Fruit fly (Drosophila melanogaster) whole organism, embryonic: ENCODE data around the gene asl.

Experiments
- Abd-B ChIP-seq: fragments of 200-800 bp; sonication (Bioruptor generic); optimal IDR thresholded peaks from 2 replicates; lab custom pipeline; 2018; ENCODE audit warnings: missing biosample characterization, mild to moderate bottlenecking, missing genetic modification characterization, moderate library complexity
- Asciz ChIP-seq: fragments of 200-800 bp; sonication (Bioruptor generic); optimal IDR thresholded peaks from 2 replicates; lab custom pipeline; 2017; ENCODE audit warnings: missing biosample characterization, mild to moderate bottlenecking, missing genetic modification characterization, missing genetic modification reagents
- CG10543 ChIP-seq: fragments of 200-800 bp; sonication (Bioruptor generic); optimal IDR thresholded peaks from 3 replicates; lab custom pipeline; 2017; ENCODE audit warnings: missing biosample characterization, mild to moderate bottlenecking, missing genetic modification characterization, moderate library complexity
- CG10565 ChIP-seq: fragments of 200-800 bp; sonication (Bioruptor generic); optimal IDR thresholded peaks from 3 replicates; lab custom pipeline; 2016; ENCODE audit warnings: missing biosample characterization, mild to moderate bottlenecking, missing genetic modification characterization
- CG15269 ChIP-seq: fragments of 200-800 bp; sonication (Bioruptor generic); optimal IDR thresholded peaks from 2 replicates; lab custom pipeline; 2018; ENCODE audit warnings: missing biosample characterization, mild to moderate bottlenecking, missing genetic modification characterization, moderate library complexity
- CG2129 ChIP-seq: fragments of 200-800 bp; sonication (Bioruptor generic); IDR thresholded peaks from 2 replicates; pipeline ENCODE4 v1.3.6; 2022; ENCODE audit warnings: missing biosample characterization, missing genetic modification characterization; ENCODE audit not compliant: partially characterized antibody
- CG2202 ChIP-seq: fragments of 200-800 bp; sonication (Bioruptor generic); optimal IDR thresholded peaks from 2 replicates; lab custom pipeline; 2018; ENCODE audit warnings: missing biosample characterization, mild to moderate bottlenecking, missing genetic modification characterization
- CG30403 ChIP-seq: fragments of 200-800 bp; sonication (Bioruptor generic); optimal IDR thresholded peaks from 3 replicates; lab custom pipeline; 2016; ENCODE audit warnings: missing biosample characterization, missing genetic modification characterization
- CG31388 ChIP-seq: fragments of 200-800 bp; sonication (Bioruptor generic); optimal IDR thresholded peaks from 2 replicates; lab custom pipeline; 2016; ENCODE audit warnings: missing biosample characterization, missing genetic modification characterization
- CG3847 ChIP-seq: fragments of 200-800 bp; sonication (Bioruptor generic); IDR thresholded peaks from 2 replicates; pipeline ENCODE4 v1.3.6; 2022; ENCODE audit warnings: missing biosample characterization, missing genetic modification characterization
- CG4617 ChIP-seq: fragments of 200-800 bp; sonication (Bioruptor generic); optimal IDR thresholded peaks from 3 replicates; lab custom pipeline; 2016; ENCODE audit warnings: missing biosample characterization, missing genetic modification characterization, borderline replicate concordance
- CG4707 ChIP-seq: fragments of 200-800 bp; sonication (Bioruptor generic); optimal IDR thresholded peaks from 2 replicates; lab custom pipeline; 2018; ENCODE audit warnings: missing biosample characterization, mild to moderate bottlenecking, missing genetic modification characterization, moderate library complexity
- CG9215 ChIP-seq: fragments of 200-800 bp; sonication (Bioruptor generic); IDR thresholded peaks from 2 replicates; pipeline ENCODE4 v1.3.6; 2022; ENCODE audit warnings: missing biosample characterization, missing genetic modification characterization
- CG9817 ChIP-seq: fragments of 200-800 bp; sonication (Bioruptor generic); optimal IDR thresholded peaks from 2 replicates; lab custom pipeline; 2018; ENCODE audit warnings: missing biosample characterization, mild to moderate bottlenecking, missing genetic modification characterization, moderate library complexity
- Dbx ChIP-seq: fragments of 200-800 bp; sonication (Bioruptor generic); IDR thresholded peaks from 3 replicates; pipeline ENCODE4 v1.3.6; 2022; ENCODE audit warnings: missing biosample characterization, missing genetic modification characterization
- Dip3 ChIP-seq: fragments of 200-800 bp; sonication (Bioruptor generic); optimal IDR thresholded peaks from 3 replicates; lab custom pipeline; 2016; ENCODE audit warnings: missing biosample characterization, missing genetic modification characterization
- E2f2 ChIP-seq: fragments of 200-800 bp; sonication (Bioruptor generic); IDR thresholded peaks from 2 replicates; pipeline ENCODE4 v1.3.6; 2022; ENCODE audit warnings: missing biosample characterization, missing genetic modification characterization
- ERR ChIP-seq: fragments of 200-800 bp; sonication (Bioruptor generic); optimal IDR thresholded peaks from 2 replicates; lab custom pipeline; 2016; ENCODE audit warnings: missing biosample characterization, missing genetic modification characterization
- Fer1 ChIP-seq: fragments of 200-800 bp; sonication (Bioruptor generic); optimal IDR thresholded peaks from 2 replicates; lab custom pipeline; 2017; ENCODE audit warnings: missing biosample characterization, mild to moderate bottlenecking, missing genetic modification characterization
- Gug ChIP-seq: fragments of 200-800 bp; sonication (Bioruptor generic); IDR thresholded peaks from 4 replicates; pipeline ENCODE4 v1.3.6; 2022; ENCODE audit warnings: missing biosample characterization, missing genetic modification characterization
- HLH4C ChIP-seq: fragments of 200-800 bp; sonication (Bioruptor generic); IDR thresholded peaks from 3 replicates; pipeline ENCODE4 v1.3.6; 2022; ENCODE audit warnings: missing biosample characterization, missing genetic modification characterization; ENCODE audit not compliant: partially characterized antibody
- Hr39 ChIP-seq: fragments of >200 bp; optimal IDR thresholded peaks from 2 replicates; lab custom pipeline; 2017
- Meics ChIP-seq: fragments of 200-800 bp; sonication (Bioruptor generic); optimal IDR thresholded peaks from 2 replicates; lab custom pipeline; 2017; ENCODE audit warnings: missing biosample characterization, mild to moderate bottlenecking, missing genetic modification characterization
- Myb ChIP-seq: fragments of 200-800 bp; sonication (Bioruptor generic); optimal IDR thresholded peaks from 2 replicates; lab custom pipeline; 2016; ENCODE audit warnings: missing biosample characterization, missing genetic modification characterization
- Nf-YC ChIP-seq: fragments of 200-800 bp; optimal IDR thresholded peaks from 3 replicates; lab custom pipeline; 2019; ENCODE audit warnings: missing biosample characterization, mild to moderate bottlenecking, missing genetic modification characterization, moderate library complexity
- Pdp1 ChIP-seq, 2 experiments: fragments of 200-800 bp; sonication (Bioruptor generic); optimal IDR thresholded peaks; 3 replicates each; lab custom pipeline; 2016; ENCODE audit warnings: missing biosample characterization in 2 of 2, missing genetic modification characterization in 2 of 2, mild to moderate bottlenecking in 1 of 2, moderate library complexity in 1 of 2
- Sry-δ ChIP-seq: fragments of 200-800 bp; sonication (Bioruptor generic); optimal IDR thresholded peaks from 2 replicates; lab custom pipeline; 2016; ENCODE audit warnings: missing biosample characterization, missing genetic modification characterization
- amos ChIP-seq: fragments of 200-800 bp; sonication (Bioruptor generic); IDR thresholded peaks from 2 replicates; pipeline ENCODE4 v1.3.6; 2022; ENCODE audit warnings: missing biosample characterization, missing genetic modification characterization; ENCODE audit not compliant: partially characterized antibody
- bab2 ChIP-seq: fragments of 200-800 bp; sonication (Bioruptor generic); optimal IDR thresholded peaks from 2 replicates; lab custom pipeline; 2016; ENCODE audit warnings: missing biosample characterization, missing genetic modification characterization
- bbx ChIP-seq: fragments of 200-800 bp; sonication (Bioruptor generic); IDR thresholded peaks from 2 replicates; pipeline ENCODE4 v1.3.6; 2022; ENCODE audit warnings: missing biosample characterization, missing genetic modification characterization; ENCODE audit not compliant: partially characterized antibody
- bigmax ChIP-seq: fragments of 200-800 bp; sonication (Bioruptor generic); optimal IDR thresholded peaks from 2 replicates; lab custom pipeline; 2018; ENCODE audit warnings: missing biosample characterization, mild to moderate bottlenecking, missing genetic modification characterization
- chinmo ChIP-seq: fragments of 200-800 bp; sonication (Bioruptor generic); IDR thresholded peaks from 4 replicates; pipeline ENCODE4 v1.3.6; 2022; ENCODE audit warnings: missing biosample characterization, missing genetic modification characterization; ENCODE audit not compliant: partially characterized antibody
- danr ChIP-seq: fragments of 200-800 bp; sonication (Bioruptor generic); IDR thresholded peaks from 2 replicates; pipeline ENCODE4 v1.3.6; 2022; ENCODE audit warnings: missing biosample characterization, missing genetic modification characterization
- dmrt11E ChIP-seq: fragments of 200-800 bp; sonication (Bioruptor generic); optimal IDR thresholded peaks from 3 replicates; lab custom pipeline; 2018; ENCODE audit warnings: missing biosample characterization, mild to moderate bottlenecking, missing genetic modification characterization, moderate library complexity
- dysf ChIP-seq: fragments of 200-800 bp; sonication (Bioruptor generic); IDR thresholded peaks from 3 replicates; pipeline ENCODE4 v1.3.6; 2022; ENCODE audit warnings: missing biosample characterization, missing genetic modification characterization
- esg ChIP-seq: fragments of 200-800 bp; sonication (Bioruptor generic); conservative IDR thresholded peaks from 2 replicates; pipeline ENCODE4 v1.3.6; 2022; ENCODE audit warnings: missing biosample characterization, missing genetic modification characterization
- hb ChIP-seq: fragments of 200-800 bp; sonication (Bioruptor generic); IDR thresholded peaks from 3 replicates; pipeline ENCODE4 v1.3.6; 2022; ENCODE audit warnings: missing biosample characterization, missing genetic modification characterization; ENCODE audit not compliant: partially characterized antibody
- ind ChIP-seq: fragments of 200-800 bp; sonication (Bioruptor generic); optimal IDR thresholded peaks from 3 replicates; lab custom pipeline; 2016; ENCODE audit warnings: missing biosample characterization, missing genetic modification characterization
- maf-S ChIP-seq: fragments of 200-800 bp; sonication (Bioruptor generic); optimal IDR thresholded peaks from 2 replicates; lab custom pipeline; 2016; ENCODE audit warnings: missing biosample characterization, missing genetic modification characterization
- phol ChIP-seq: fragments of 200-800 bp; sonication (Bioruptor generic); optimal IDR thresholded peaks from 3 replicates; lab custom pipeline; 2018; ENCODE audit warnings: missing biosample characterization, mild to moderate bottlenecking, missing genetic modification characterization, moderate library complexity
- repo ChIP-seq: fragments of 200-800 bp; sonication (Bioruptor generic); optimal IDR thresholded peaks from 2 replicates; lab custom pipeline; 2016; ENCODE audit warnings: missing biosample characterization, missing genetic modification characterization
- run ChIP-seq: fragments of 200-800 bp; sonication (Bioruptor generic); optimal IDR thresholded peaks from 3 replicates; lab custom pipeline; 2018; ENCODE audit warnings: missing biosample characterization, mild to moderate bottlenecking, missing genetic modification characterization
- sisA ChIP-seq: fragments of 200-800 bp; sonication (Bioruptor generic); IDR thresholded peaks from 2 replicates; pipeline ENCODE4 v1.3.6; 2022; ENCODE audit warnings: missing biosample characterization, missing genetic modification characterization
- sug ChIP-seq: fragments of 200-800 bp; optimal IDR thresholded peaks from 2 replicates; lab custom pipeline; 2019; ENCODE audit warnings: missing biosample characterization, mild to moderate bottlenecking, missing genetic modification characterization, moderate library complexity
- toy ChIP-seq: fragments of 200-800 bp; sonication (Bioruptor generic); IDR thresholded peaks from 2 replicates; pipeline ENCODE4 v1.3.6; 2022; ENCODE audit warnings: missing biosample characterization, missing genetic modification characterization
- twi ChIP-seq: fragments of 200-800 bp; optimal IDR thresholded peaks from 2 replicates; lab custom pipeline; 2019; ENCODE audit warnings: missing biosample characterization, mild to moderate bottlenecking, missing genetic modification characterization, moderate library complexity
- unc-4 ChIP-seq: fragments of 200-800 bp; sonication (Bioruptor generic); IDR thresholded peaks from 2 replicates; pipeline ENCODE4 v1.3.6; 2022; ENCODE audit warnings: missing biosample characterization, missing genetic modification characterization; ENCODE audit not compliant: partially characterized antibody
- unpg ChIP-seq: fragments of 200-800 bp; sonication (Bioruptor generic); optimal IDR thresholded peaks from 3 replicates; lab custom pipeline; 2018; ENCODE audit warnings: missing biosample characterization, mild to moderate bottlenecking, missing genetic modification characterization, moderate library complexity

The asl gene

dm6 chr3R:5592009-5592572, 14.3 kb downstream of the asl start (continued):
- TF ChIP-seq amos, result peak; percentile 33; the same call in 1 of the 2 replicates
- no peak for TF ChIP-seq CG4707
- TF ChIP-seq CG9215 (GFP tag; lab: Robert Waterston, UW), result no peak
- no peak for TF ChIP-seq maf-S
- TF ChIP-seq run, result no peak
- peak; percentile 45; the same call in 1 of the 3 replicates for TF ChIP-seq HLH4C (GFP tag; lab: Robert Waterston, UW)
- TF ChIP-seq esg, result no peak
- TF ChIP-seq Asciz, result no peak
- TF ChIP-seq bigmax (GFP tag; lab: Kevin White, UChicago), result peak; percentile 13
- TF ChIP-seq CG9817, result no peak
- no peak for TF ChIP-seq danr (GFP tag; lab: Robert Waterston, UW)
- TF ChIP-seq toy, result no peak
- 0 out of 2 replicates have a peak, but pooled peaks have one; percentile 15 for TF ChIP-seq bbx (GFP tag; lab: Robert Waterston, UW)

- peak; percentile 10 for TF ChIP-seq bab2 (GFP tag; lab: Kevin White, UChicago)
- TF ChIP-seq sisA, result peak; percentile 31; the same call in 1 of the 2 replicates
- no peak for TF ChIP-seq Hr39 (lab: Kevin White, UChicago)
- TF ChIP-seq twi (tag; lab: Kevin White, UChicago), result peak; percentile 45
- TF ChIP-seq repo (GFP tag; lab: Kevin White, UChicago), result no peak
- TF ChIP-seq E2f2 (GFP tag; lab: Robert Waterston, UW), result peak; percentile 41; the same call in 1 of the 2 replicates
- TF ChIP-seq Abd-B (GFP tag; lab: Kevin White, UChicago), result no peak
- TF ChIP-seq CG3847, result peak; percentile 45; the same call in 1 of the 2 replicates
- peak; percentile 23 for TF ChIP-seq CG30403 (GFP tag; lab: Kevin White, UChicago)
- peak; percentile 4 to 43 for TF ChIP-seq Pdp1 (GFP tag; optimal IDR thresholded peaks at IDR 0.05; lab: Kevin White, UChicago)
- 0 out of 4 replicates have a peak, but pooled peaks have one; percentile 60 for TF ChIP-seq chinmo
- TF ChIP-seq CG10565, result no peak
- TF ChIP-seq Dbx (GFP tag; lab: Robert Waterston, UW), result 0 out of 3 replicates have a peak, but pooled peaks have one; percentile 19
- peak; percentile 53 for TF ChIP-seq CG4617 (GFP tag; lab: Kevin White, UChicago)
- no peak for TF ChIP-seq unpg (GFP tag; lab: Kevin White, UChicago)
- TF ChIP-seq phol (tag; lab: Kevin White, UChicago), result peak; percentile 76
- TF ChIP-seq Sry-δ (GFP tag; lab: Kevin White, UChicago), result peak; percentile 74
- peak; percentile 51 for TF ChIP-seq CG2129
- TF ChIP-seq maf-S, result peak; percentile 6
- peak; percentile 50 for TF ChIP-seq CG2202 (tag; lab: Kevin White, UChicago)
- 0 out of 3 replicates have a peak, but pooled peaks have one; percentile 35 for TF ChIP-seq dysf
- peak; percentile 29 for TF ChIP-seq Dip3 (GFP tag; lab: Kevin White, UChicago)
- peak; percentile 45; the same call in 1 of the 2 replicates for TF ChIP-seq unc-4 (GFP tag; lab: Robert Waterston, UW)
- TF ChIP-seq Gug (GFP tag; lab: Robert Waterston, UW), result 0 out of 4 replicates have a peak, but pooled peaks have one; percentile 23
- peak; percentile 57 for TF ChIP-seq Nf-YC
- peak; percentile 38 for TF ChIP-seq ind (GFP tag; lab: Kevin White, UChicago)
- TF ChIP-seq hb, result peak; percentile 59; the same call in 1 of the 3 replicates
- peak; percentile 46 for TF ChIP-seq dmrt11E (tag; lab: Kevin White, UChicago)
- no peak for TF ChIP-seq ERR
- peak; percentile 1 for TF ChIP-seq Fer1
- TF ChIP-seq CG10543 (GFP tag; lab: Kevin White, UChicago), result peak; percentile 44
- TF ChIP-seq CG15269 (tag; lab: Kevin White, UChicago), result no peak
- peak; percentile 63 for TF ChIP-seq Myb
- TF ChIP-seq Meics, result peak; percentile 2
- TF ChIP-seq CG31388 (GFP tag; lab: Kevin White, UChicago), result no peak
- TF ChIP-seq sug, result peak; percentile 63
Measured at dm6 chr3R:5591398-5591853, 14.9 kb downstream of the asl start, which contains the start of the genes noi and Vha26. Gene noi (minus strand): TSS chr3R:5591459. Gene Vha26 (plus strand): TSS chr3R:5591763.
